Fruit fly (Drosophila melanogaster) whole organism, embryonic: Measurements from ENCODE around the gene SrpRbeta.

Experiments used
- ATbp ChIP-seq: fragments of 200-800 bp; sonication (Bioruptor generic); optimal IDR thresholded peaks from 2 replicates; lab custom pipeline; 2017; ENCODE audit warnings: missing biosample characterization, mild to moderate bottlenecking, missing genetic modification characterization, missing genetic modification reagents
- Atf6 ChIP-seq: fragments of 200-800 bp; sonication (Bioruptor generic); IDR thresholded peaks from 2 replicates; pipeline ENCODE4 v1.3.6; 2022; ENCODE audit warnings: missing biosample characterization, missing genetic modification characterization
- Blimp-1 ChIP-seq: fragments of 200-800 bp; sonication (Bioruptor generic); optimal IDR thresholded peaks from 3 replicates; lab custom pipeline; 2018; ENCODE audit warnings: missing biosample characterization, missing genetic modification characterization, mild to moderate bottlenecking, moderate library complexity, missing genetic modification reagents
- Bteb2 ChIP-seq: fragments of 200-800 bp; sonication (Bioruptor generic); optimal IDR thresholded peaks from 2 replicates; lab custom pipeline; 2016; ENCODE audit warnings: missing biosample characterization, missing genetic modification characterization
- CG10209 ChIP-seq: fragments of 200-800 bp; sonication (Bioruptor generic); optimal IDR thresholded peaks from 3 replicates; lab custom pipeline; 2017; ENCODE audit warnings: missing biosample characterization, mild to moderate bottlenecking, missing genetic modification characterization, missing genetic modification reagents
- CG10321 ChIP-seq: fragments of 200-800 bp; sonication (Bioruptor generic); IDR thresholded peaks from 2 replicates; pipeline ENCODE4 v1.3.6; 2022; ENCODE audit warnings: missing biosample characterization, missing genetic modification characterization
- CG11085 ChIP-seq: fragments of 200-800 bp; sonication (Bioruptor generic); IDR thresholded peaks from 2 replicates; pipeline ENCODE4 v1.3.6; 2022; ENCODE audit warnings: missing biosample characterization, missing genetic modification characterization
- CG12744 ChIP-seq: fragments of 200-800 bp; sonication (Bioruptor generic); optimal IDR thresholded peaks from 2 replicates; lab custom pipeline; 2016; ENCODE audit warnings: missing biosample characterization, missing genetic modification characterization
- CG14667 ChIP-seq: fragments of 200-800 bp; sonication (Bioruptor generic); IDR thresholded peaks from 2 replicates; pipeline ENCODE4 v1.3.6; 2022; ENCODE audit warnings: missing biosample characterization, missing genetic modification characterization
- CG16779 ChIP-seq: fragments of 200-800 bp; sonication (Bioruptor generic); IDR thresholded peaks from 2 replicates; pipeline ENCODE4 v1.3.6; 2022; ENCODE audit warnings: missing biosample characterization, missing genetic modification characterization
- CG17912 ChIP-seq: fragments of 200-800 bp; sonication (Bioruptor generic); optimal IDR thresholded peaks from 2 replicates; lab custom pipeline; 2018; ENCODE audit warnings: missing biosample characterization, mild to moderate bottlenecking, missing genetic modification characterization
- CG18262 ChIP-seq: fragments of 200-800 bp; optimal IDR thresholded peaks from 3 replicates; lab custom pipeline; 2019; ENCODE audit warnings: missing biosample characterization, mild to moderate bottlenecking, missing genetic modification characterization, moderate library complexity
- CG2120 ChIP-seq: fragments of 200-800 bp; sonication (Bioruptor generic); optimal IDR thresholded peaks from 3 replicates; lab custom pipeline; 2016; ENCODE audit warnings: missing biosample characterization, missing genetic modification characterization
- CG30020 ChIP-seq: fragments of 200-800 bp; optimal IDR thresholded peaks from 2 replicates; lab custom pipeline; 2019; ENCODE audit warnings: missing biosample characterization, mild to moderate bottlenecking, missing genetic modification characterization, moderate library complexity
- CG33557 ChIP-seq: fragments of 200-800 bp; sonication (Bioruptor generic); optimal IDR thresholded peaks from 2 replicates; lab custom pipeline; 2019; ENCODE audit warnings: missing biosample characterization, mild to moderate bottlenecking, missing genetic modification characterization, moderate library complexity
- CG42726 ChIP-seq: fragments of 200-800 bp; sonication (Bioruptor generic); IDR thresholded peaks from 2 replicates; pipeline ENCODE4 v1.3.6; 2022; ENCODE audit warnings: missing biosample characterization, missing genetic modification characterization; ENCODE audit not compliant: partially characterized antibody
- CG4404 ChIP-seq: fragments of 200-800 bp; sonication (Bioruptor generic); IDR thresholded peaks from 2 replicates; pipeline ENCODE4 v1.3.6; 2022; ENCODE audit warnings: missing biosample characterization, missing genetic modification characterization
- CG6765 ChIP-seq: fragments of 200-800 bp; sonication (Bioruptor generic); optimal IDR thresholded peaks from 3 replicates; lab custom pipeline; 2017; ENCODE audit warnings: missing biosample characterization, mild to moderate bottlenecking, missing genetic modification characterization
- CG7745 ChIP-seq: fragments of 200-800 bp; sonication (Bioruptor generic); optimal IDR thresholded peaks from 2 replicates; lab custom pipeline; 2018; ENCODE audit warnings: missing biosample characterization, mild to moderate bottlenecking, missing genetic modification characterization, moderate library complexity
- CG8281 ChIP-seq: fragments of 200-800 bp; sonication (Bioruptor generic); optimal IDR thresholded peaks from 2 replicates; lab custom pipeline; 2018; ENCODE audit warnings: missing biosample characterization, mild to moderate bottlenecking, missing genetic modification characterization, moderate library complexity
- CG9215 ChIP-seq: fragments of 200-800 bp; sonication (Bioruptor generic); IDR thresholded peaks from 2 replicates; pipeline ENCODE4 v1.3.6; 2022; ENCODE audit warnings: missing biosample characterization, missing genetic modification characterization
- CG9817 ChIP-seq: fragments of 200-800 bp; sonication (Bioruptor generic); optimal IDR thresholded peaks from 2 replicates; lab custom pipeline; 2018; ENCODE audit warnings: missing biosample characterization, mild to moderate bottlenecking, missing genetic modification characterization, moderate library complexity
- CG9932 ChIP-seq: fragments of 200-800 bp; sonication (Bioruptor generic); IDR thresholded peaks from 2 replicates; pipeline ENCODE4 v1.3.6; 2022; ENCODE audit warnings: missing biosample characterization, missing genetic modification characterization
- CrebB ChIP-seq: fragments of 200-800 bp; sonication (Bioruptor generic); optimal IDR thresholded peaks from 3 replicates; lab custom pipeline; 2018; ENCODE audit warnings: missing biosample characterization, mild to moderate bottlenecking, missing genetic modification characterization
- Ets65A ChIP-seq: fragments of 200-800 bp; sonication (Bioruptor generic); peaks from one replicate; lab custom pipeline; 2016; ENCODE audit warnings: missing biosample characterization, missing genetic modification characterization
- HLH3B ChIP-seq: fragments of 200-800 bp; sonication (Bioruptor generic); IDR thresholded peaks from 2 replicates; pipeline ENCODE4 v1.3.6; 2022; ENCODE audit warnings: missing biosample characterization, missing genetic modification characterization
- Hr39 ChIP-seq: fragments of >200 bp; optimal IDR thresholded peaks from 2 replicates; lab custom pipeline; 2017
- Myb ChIP-seq: fragments of 200-800 bp; sonication (Bioruptor generic); optimal IDR thresholded peaks from 2 replicates; lab custom pipeline; 2016; ENCODE audit warnings: missing biosample characterization, missing genetic modification characterization
- NFAT ChIP-seq: fragments of 200-800 bp; sonication (Bioruptor generic); IDR thresholded peaks from 2 replicates; pipeline ENCODE4 v1.3.6; 2022; ENCODE audit warnings: missing biosample characterization, missing genetic modification characterization
- Pdp1 ChIP-seq, 2 experiments: fragments of 200-800 bp; sonication (Bioruptor generic); optimal IDR thresholded peaks; 3 replicates each; lab custom pipeline; 2016; ENCODE audit warnings: missing biosample characterization in 2 of 2, missing genetic modification characterization in 2 of 2, mild to moderate bottlenecking in 1 of 2, moderate library complexity in 1 of 2
- Sry-δ ChIP-seq: fragments of 200-800 bp; sonication (Bioruptor generic); optimal IDR thresholded peaks from 2 replicates; lab custom pipeline; 2016; ENCODE audit warnings: missing biosample characterization, missing genetic modification characterization
- Ssrp ChIP-seq: fragments of 200-800 bp; sonication (Bioruptor generic); optimal IDR thresholded peaks from 2 replicates; lab custom pipeline; 2018; ENCODE audit warnings: missing biosample characterization, mild to moderate bottlenecking, missing genetic modification characterization, moderate library complexity
- bcd ChIP-seq: fragments of 200-800 bp; sonication (Bioruptor generic); optimal IDR thresholded peaks from 2 replicates; lab custom pipeline; 2017; ENCODE audit warnings: missing biosample characterization, mild to moderate bottlenecking, missing genetic modification characterization
- ham ChIP-seq: fragments of 200-800 bp; sonication (Bioruptor generic); IDR thresholded peaks from 2 replicates; pipeline ENCODE4 v1.3.6; 2022; ENCODE audit warnings: missing biosample characterization, missing genetic modification characterization
- hkb ChIP-seq, 2 experiments: fragments of 200-800 bp in 1 of 2; fragments of >200 bp in 1 of 2; sonication (Bioruptor generic) in 1 of 2; IDR thresholded peaks in 1 of 2; optimal IDR thresholded peaks in 1 of 2; 2 replicates each; pipeline versions ENCODE4 v1.3.6 to Lab custom; 2017 to 2022; ENCODE audit warnings: missing biosample characterization in 1 of 2, missing genetic modification characterization in 1 of 2
- insv ChIP-seq, 2 experiments: fragments of 200-800 bp; sonication (Bioruptor generic); optimal IDR thresholded peaks; 3 replicates each; lab custom pipeline; 2016 to 2018; ENCODE audit warnings: missing biosample characterization in 2 of 2, missing genetic modification characterization in 2 of 2
- lola ChIP-seq, 3 experiments: fragments of >200 bp in 2 of 3; fragments of 200-800 bp in 1 of 3; sonication (Bioruptor generic) in 1 of 3; optimal IDR thresholded peaks; 2 replicates each; lab custom pipeline; 2017 to 2019; ENCODE audit warnings: missing biosample characterization in 3 of 3, missing genetic modification characterization in 3 of 3, mild to moderate bottlenecking in 1 of 3, moderate library complexity in 1 of 3
- luna ChIP-seq: fragments of 200-800 bp; sonication (Bioruptor generic); optimal IDR thresholded peaks from 2 replicates; lab custom pipeline; 2016; ENCODE audit warnings: missing biosample characterization, missing genetic modification characterization
- nom ChIP-seq: fragments of 200-800 bp; sonication (Bioruptor generic); optimal IDR thresholded peaks from 2 replicates; lab custom pipeline; 2017; ENCODE audit warnings: missing biosample characterization, missing genetic modification characterization, mild to moderate bottlenecking, moderate library complexity, missing genetic modification reagents
- otp ChIP-seq: fragments of 200-800 bp; sonication (Bioruptor generic); IDR thresholded peaks from 3 replicates; pipeline ENCODE4, ENCODE4 v1.3.6; 2022; ENCODE audit warnings: missing biosample characterization, missing genetic modification characterization
- peb ChIP-seq: fragments of 200-800 bp; sonication (Bioruptor generic); IDR thresholded peaks from 2 replicates; pipeline ENCODE4 v1.3.6; 2022; ENCODE audit warnings: missing biosample characterization, missing genetic modification characterization
- pros ChIP-seq: fragments of 200-800 bp; sonication (Bioruptor generic); optimal IDR thresholded peaks from 3 replicates; lab custom pipeline; 2019; ENCODE audit warnings: missing biosample characterization, mild to moderate bottlenecking, missing genetic modification characterization, moderate library complexity
- pum ChIP-seq: fragments of 200-800 bp; sonication (Bioruptor generic); optimal IDR thresholded peaks from 2 replicates; lab custom pipeline; 2016; ENCODE audit warnings: missing biosample characterization, missing genetic modification characterization
- repo ChIP-seq: fragments of 200-800 bp; sonication (Bioruptor generic); optimal IDR thresholded peaks from 2 replicates; lab custom pipeline; 2016; ENCODE audit warnings: missing biosample characterization, missing genetic modification characterization
- rib ChIP-seq: fragments of 200-800 bp; sonication (Bioruptor generic); IDR thresholded peaks from 2 replicates; pipeline ENCODE4 v1.3.6; 2022; ENCODE audit warnings: missing biosample characterization, missing genetic modification characterization
- row ChIP-seq: fragments of 200-800 bp; sonication (Bioruptor generic); IDR thresholded peaks from 3 replicates; pipeline ENCODE4 v1.3.6; 2022; ENCODE audit warnings: missing biosample characterization, missing genetic modification characterization
- sc ChIP-seq, 3 experiments: fragments of >200 bp in 2 of 3; fragments of 200-800 bp in 1 of 3; sonication (Bioruptor generic) in 1 of 3; optimal IDR thresholded peaks; 2 replicates in 2 of 3; 3 replicates in 1 of 3; lab custom pipeline; 2017; ENCODE audit warnings: mild to moderate bottlenecking in 1 of 3, missing biosample characterization in 1 of 3, missing genetic modification characterization in 1 of 3, missing genetic modification reagents in 1 of 3
- seq ChIP-seq: fragments of 200-800 bp; sonication (Bioruptor generic); IDR thresholded peaks from 2 replicates; pipeline ENCODE4 v1.3.6; 2022; ENCODE audit warnings: missing biosample characterization, missing genetic modification characterization
- stc ChIP-seq: fragments of 200-800 bp; sonication (Bioruptor generic); IDR thresholded peaks from 2 replicates; pipeline ENCODE4 v1.3.6; 2022; ENCODE audit warnings: missing biosample characterization, missing genetic modification characterization
- vnd ChIP-seq: fragments of 200-800 bp; sonication (Bioruptor generic); IDR thresholded peaks from 3 replicates; pipeline ENCODE4 v1.3.6; 2022; ENCODE audit warnings: missing biosample characterization, missing genetic modification characterization; ENCODE audit not compliant: partially characterized antibody

The SrpRbeta gene

dm6 chr3L:8683773-8684172, 36.3 kb downstream of the SrpRbeta start (continued):
- TF ChIP-seq HLH3B (peak; percentile 49; the same call in 1 of the 2 replicates), rib (GFP tag; lab: Robert Waterston, UW) (0 out of 2 replicates have a peak, but pooled peaks have one; percentile 35), bcd (GFP tag; lab: Kevin White, UChicago) (no peak), CrebB (peak; percentile 28), CG30020 (no peak), CG9215 (GFP tag; lab: Robert Waterston, UW) (no peak), CG9932 (GFP tag; lab: Robert Waterston, UW) (peak; percentile 43; the same call in 1 of the 2 replicates), stc (peak; percentile 20; the same call in 1 of the 2 replicates), pros (GFP tag; lab: Kevin White, UChicago) (no peak), hkb (optimal IDR thresholded peaks at IDR 0.05; lab: Kevin White, UChicago) (no peak), hkb (GFP tag; IDR thresholded peaks at IDR 0.05; lab: Robert Waterston, UW) (0 out of 2 replicates have a peak, but pooled peaks have one; percentile 29), CG10321 (0 out of 2 replicates have a peak, but pooled peaks have one; percentile 26), row (GFP tag; lab: Robert Waterston, UW) (no peak), sc (optimal IDR thresholded peaks at IDR 0.05; lab: Kevin White, UChicago) (no peak), sc (GFP tag; optimal IDR thresholded peaks at IDR 0.05; lab: Kevin White, UChicago) (no peak), otp (GFP tag; lab: Robert Waterston, UW) (peak; percentile 91; the same call in 2 of the 3 replicates), NFAT (GFP tag; lab: Robert Waterston, UW) (0 out of 2 replicates have a peak, but pooled peaks have one; percentile 46), CG42726 (GFP tag; lab: Robert Waterston, UW) (no peak), CG12744 (GFP tag; lab: Kevin White, UChicago) (no peak), vnd (GFP tag; lab: Robert Waterston, UW) (no peak), CG8281 (tag; lab: Kevin White, UChicago) (no peak), Sry-δ (GFP tag; lab: Kevin White, UChicago) (no peak), Bteb2 (GFP tag; lab: Kevin White, UChicago) (no peak), pum (GFP tag; lab: Kevin White, UChicago) (no peak), Hr39 (lab: Kevin White, UChicago) (no peak), CG14667 (GFP tag; lab: Robert Waterston, UW) (no peak), peb (GFP tag; lab: Robert Waterston, UW) (no peak), CG33557 (GFP tag; lab: Kevin White, UChicago) (no peak), CG10209 (GFP tag; lab: Kevin White, UChicago) (peak; percentile 53), Atf6 (GFP tag; lab: Robert Waterston, UW) (peak; percentile 57), lola (GFP tag; optimal IDR thresholded peaks at IDR 0.05; lab: Kevin White, UChicago) (no peak), seq (GFP tag; lab: Robert Waterston, UW) (peak; percentile 34; the same call in 1 of the 2 replicates), Blimp-1 (peak; percentile 22), CG4404 (no peak), CG11085 (GFP tag; lab: Robert Waterston, UW) (no peak), CG6765 (GFP tag; lab: Kevin White, UChicago) (peak; percentile 51), repo (GFP tag; lab: Kevin White, UChicago) (no peak), ham (GFP tag; lab: Robert Waterston, UW) (no peak), Myb (no peak), luna (GFP tag; lab: Kevin White, UChicago) (no peak), Ssrp (no peak), CG16779 (0 out of 2 replicates have a peak, but pooled peaks have one; percentile 24), CG2120 (GFP tag; lab: Kevin White, UChicago) (no peak), CG9817 (tag; lab: Kevin White, UChicago) (no peak), CG18262 (tag; lab: Kevin White, UChicago) (no peak), insv (GFP tag; optimal IDR thresholded peaks at IDR 0.05; lab: Kevin White, UChicago) (no peak), Ets65A (GFP tag; lab: Kevin White, UChicago) (no peak), nom (no peak), Pdp1 (GFP tag; optimal IDR thresholded peaks at IDR 0.05; lab: Kevin White, UChicago) (peak in 1 of 2 experiments; percentile 17), CG17912 (GFP tag; lab: Kevin White, UChicago) (peak; percentile 28), CG7745 (tag; lab: Kevin White, UChicago) (no peak), ATbp (peak; percentile 80)
